Worm (Caenorhabditis elegans) whole organism, L3 larva: ENCODE results near the gene clec-83.

ENCODE experiments used
- aly-2 ChIP-seq: fragments of 150-350 bp; optimal IDR thresholded peaks from 2 replicates; lab custom pipeline; 2014; ENCODE audit warnings: missing biosample characterization, missing genetic modification characterization
- ama-1 ChIP-seq: fragments of 150-350 bp; optimal IDR thresholded peaks from 2 replicates; lab custom pipeline; 2018
- ceh-16 ChIP-seq: sonication (generic microtip); optimal IDR thresholded peaks from 2 replicates; lab custom pipeline; 2017; ENCODE audit warnings: missing biosample characterization, missing genetic modification characterization
- ceh-82 ChIP-seq: fragments of 150-350 bp; optimal IDR thresholded peaks from 2 replicates; lab custom pipeline; 2014; ENCODE audit warnings: missing biosample characterization, missing genetic modification characterization
- ceh-9 ChIP-seq: sonication (generic microtip); optimal IDR thresholded peaks from 2 replicates; lab custom pipeline; 2018; ENCODE audit warnings: missing biosample characterization, missing genetic modification characterization
- daf-12 ChIP-seq: fragments of 150-350 bp; optimal IDR thresholded peaks from 2 replicates; lab custom pipeline; 2014; ENCODE audit warnings: missing biosample characterization, missing genetic modification reagents, missing genetic modification characterization
- egl-5 ChIP-seq: fragments of 150-350 bp; optimal IDR thresholded peaks from 2 replicates; lab custom pipeline; 2017; ENCODE audit warnings: missing biosample characterization, missing genetic modification reagents, missing genetic modification characterization, inconsistent platforms
- elt-1 ChIP-seq: fragments of 150-350 bp; optimal IDR thresholded peaks from 2 replicates; lab custom pipeline; 2014; ENCODE audit warnings: missing biosample characterization, missing genetic modification characterization
- elt-2 ChIP-seq: sonication (generic microtip); optimal IDR thresholded peaks from 2 replicates; lab custom pipeline; 2016; ENCODE audit warnings: missing genetic modification reagents, mild to moderate bottlenecking, missing genetic modification characterization, missing compliant biosample characterization
- fkh-10 ChIP-seq: sonication (generic microtip); optimal IDR thresholded peaks from 2 replicates; lab custom pipeline; 2017; ENCODE audit warnings: missing biosample characterization, missing genetic modification reagents, missing genetic modification characterization
- fos-1 ChIP-seq: fragments of 150-350 bp; optimal IDR thresholded peaks from 2 replicates; lab custom pipeline; 2014; ENCODE audit warnings: missing biosample characterization, missing genetic modification characterization
- hmg-11 ChIP-seq: sonication (generic microtip); optimal IDR thresholded peaks from 2 replicates; lab custom pipeline; 2016; ENCODE audit warnings: missing genetic modification characterization, missing compliant biosample characterization
- jun-1 ChIP-seq: fragments of 150-350 bp; optimal IDR thresholded peaks from 2 replicates; lab custom pipeline; 2014; ENCODE audit warnings: missing biosample characterization, missing genetic modification reagents, missing genetic modification characterization
- lin-15B ChIP-seq: fragments of 150-350 bp; optimal IDR thresholded peaks from 2 replicates; lab custom pipeline; 2014; ENCODE audit warnings: missing biosample characterization, missing genetic modification characterization
- lin-39 ChIP-seq: fragments of 150-350 bp; optimal IDR thresholded peaks from 2 replicates; lab custom pipeline; 2018; ENCODE audit warnings: missing biosample characterization, missing genetic modification reagents, missing genetic modification characterization
- lsy-12 ChIP-seq: sonication (generic microtip); optimal IDR thresholded peaks from 2 replicates; lab custom pipeline; 2016; ENCODE audit warnings: mild to moderate bottlenecking, missing genetic modification characterization, missing compliant biosample characterization
- mdl-1 ChIP-seq: fragments of 150-350 bp; optimal IDR thresholded peaks from 2 replicates; lab custom pipeline; 2014; ENCODE audit warnings: missing biosample characterization, missing genetic modification characterization
- nfya-1 ChIP-seq: sonication (generic microtip); optimal IDR thresholded peaks from 2 replicates; lab custom pipeline; 2017; ENCODE audit warnings: missing genetic modification characterization, mild to moderate bottlenecking, missing compliant biosample characterization, antibody characterized with exemption, moderate library complexity; ENCODE audit not compliant: insufficient read depth
- nhr-11 ChIP-seq: fragments of 150-350 bp; optimal IDR thresholded peaks from 2 replicates; lab custom pipeline; 2014; ENCODE audit warnings: missing biosample characterization, missing genetic modification characterization
- nhr-23 ChIP-seq: fragments of 150-350 bp; optimal IDR thresholded peaks from 2 replicates; lab custom pipeline; 2014; ENCODE audit warnings: missing biosample characterization, missing genetic modification reagents, missing genetic modification characterization
- nhr-25 ChIP-seq: sonication (generic microtip); optimal IDR thresholded peaks from 2 replicates; lab custom pipeline; 2017; ENCODE audit warnings: missing biosample characterization, missing genetic modification characterization
- nhr-28 ChIP-seq: fragments of 150-350 bp; optimal IDR thresholded peaks from 2 replicates; lab custom pipeline; 2014; ENCODE audit warnings: missing biosample characterization, missing genetic modification characterization
- nhr-67 ChIP-seq: fragments of 150-350 bp; optimal IDR thresholded peaks from 2 replicates; lab custom pipeline; 2014; ENCODE audit warnings: missing biosample characterization, missing genetic modification characterization
- nhr-76 ChIP-seq: fragments of 150-350 bp; sonication (generic microtip); optimal IDR thresholded peaks from 5 replicates; lab custom pipeline; 2014; ENCODE audit warnings: missing biosample characterization, missing genetic modification characterization
- nhr-77 ChIP-seq: fragments of 150-350 bp; optimal IDR thresholded peaks from 2 replicates; lab custom pipeline; 2014; ENCODE audit warnings: missing biosample characterization, missing genetic modification characterization
- pha-4 ChIP-seq: fragments of 150-350 bp; optimal IDR thresholded peaks from 2 replicates; lab custom pipeline; 2014; ENCODE audit warnings: missing biosample characterization, missing genetic modification reagents, missing genetic modification characterization
- pqm-1 ChIP-seq: fragments of 150-350 bp; optimal IDR thresholded peaks from 2 replicates; lab custom pipeline; 2017; ENCODE audit warnings: missing biosample characterization, missing genetic modification characterization, inconsistent platforms
- sea-2 ChIP-seq: fragments of 150-350 bp; sonication (generic microtip); optimal IDR thresholded peaks from 4 replicates; lab custom pipeline; 2014; ENCODE audit warnings: missing biosample characterization, missing genetic modification reagents, missing genetic modification characterization
- ztf-4 ChIP-seq: fragments of 150-350 bp; optimal IDR thresholded peaks from 2 replicates; lab custom pipeline; 2014; ENCODE audit warnings: missing biosample characterization, missing genetic modification characterization

clec-83 gene

DNA sequence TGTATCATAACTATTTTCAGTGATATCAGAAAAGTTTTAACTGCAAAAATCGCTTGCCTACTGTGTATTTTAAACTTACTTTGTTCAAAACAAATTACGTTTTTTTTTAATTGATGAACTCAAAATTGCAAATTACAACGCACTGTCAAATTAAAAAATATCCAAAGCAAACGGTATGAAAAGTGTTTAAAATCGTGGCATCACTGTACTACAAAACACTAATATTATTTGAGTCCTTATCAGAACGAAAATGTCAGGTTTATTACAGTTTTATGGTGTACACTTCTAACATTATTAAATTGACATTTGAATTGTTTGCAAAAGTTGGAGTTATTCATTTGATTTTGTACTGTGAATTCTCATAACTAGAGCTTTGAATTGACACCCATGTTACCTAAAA lies at the start of gene clec-83:
Gene clec-83, minus strand, starts transcription at position 213 of the 400 bp plus-strand sequence.
- TF ChIP-seq pqm-1 (tag; lab: Kevin White, UChicago) (peak; percentile 27), nhr-76 (tag; lab: Kevin White, UChicago) (no peak), pha-4 (peak; percentile 28), ceh-16 (no peak), nhr-77 (tag; lab: Kevin White, UChicago) (no peak), elt-2 (tag; lab: Kevin White, UChicago) (peak; percentile 55), ztf-4 (tag; lab: Kevin White, UChicago) (no peak), nhr-25 (tag; lab: Kevin White, UChicago) (no peak)
- TF ChIP-seq, all 47 proteins: peak for 3

DNA sequence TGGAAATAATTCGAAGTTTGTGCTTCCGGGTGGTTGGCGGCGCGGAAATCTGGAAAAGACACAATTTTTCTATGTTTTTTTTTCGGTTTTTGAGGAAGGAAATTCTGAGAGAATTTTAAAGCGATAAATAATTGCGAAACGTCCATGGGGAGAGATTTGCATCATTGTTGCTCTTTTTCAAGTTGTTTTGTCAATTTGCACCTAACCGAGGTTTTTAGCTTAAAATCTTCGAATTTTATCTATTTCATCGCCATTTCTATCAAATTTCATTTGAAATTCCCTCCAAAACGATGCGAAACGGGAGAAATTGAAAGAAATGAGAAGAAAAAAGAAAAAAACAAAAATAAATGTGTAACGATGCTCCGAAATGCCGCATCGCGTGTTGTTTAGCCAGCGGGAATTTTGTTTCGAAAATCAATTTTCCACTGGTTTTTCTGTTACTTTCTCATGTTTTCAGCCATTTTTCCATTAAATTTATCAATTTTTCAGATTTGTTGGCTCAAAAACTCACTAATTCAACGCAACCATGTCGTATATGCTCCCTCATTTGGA lies 49.2 kb upstream of the clec-83 start, which contains the start of the genes nprt-1 and dib-1:
Gene nprt-1, minus strand, starts transcription at position 51 of the 552 bp plus-strand sequence.
Gene dib-1, plus strand, starts transcription at position 482 of the 552 bp plus-strand sequence.
- TF ChIP-seq elt-2 (tag; lab: Kevin White, UChicago), result peak; percentile 2
- peak; percentile 73 for TF ChIP-seq nfya-1
- peak; percentile 25 for TF ChIP-seq lin-39 (tag; lab: Kevin White, UChicago)
- peak; percentile 16 for TF ChIP-seq nhr-25 (tag; lab: Kevin White, UChicago)
- peak; percentile 67 for TF ChIP-seq pha-4
- peak; percentile 74 for TF ChIP-seq lin-15B (tag; lab: Kevin White, UChicago)
- TF ChIP-seq aly-2, result no peak
- TF ChIP-seq hmg-11, result peak; percentile 59
- no peak for TF ChIP-seq lsy-12 (tag; lab: Kevin White, UChicago)
- TF ChIP-seq jun-1, result no peak
- TF ChIP-seq egl-5 (tag; lab: Kevin White, UChicago), result peak; percentile 63
- TF ChIP-seq nhr-23 (tag; lab: Kevin White, UChicago), result peak; percentile 72
- no peak for TF ChIP-seq sea-2 (GFP tag; lab: Kevin White, UChicago)
- peak; percentile 13 for TF ChIP-seq fkh-10 (GFP tag; lab: Kevin White, UChicago)
- TF ChIP-seq, all 47 proteins: peak for 10

DNA sequence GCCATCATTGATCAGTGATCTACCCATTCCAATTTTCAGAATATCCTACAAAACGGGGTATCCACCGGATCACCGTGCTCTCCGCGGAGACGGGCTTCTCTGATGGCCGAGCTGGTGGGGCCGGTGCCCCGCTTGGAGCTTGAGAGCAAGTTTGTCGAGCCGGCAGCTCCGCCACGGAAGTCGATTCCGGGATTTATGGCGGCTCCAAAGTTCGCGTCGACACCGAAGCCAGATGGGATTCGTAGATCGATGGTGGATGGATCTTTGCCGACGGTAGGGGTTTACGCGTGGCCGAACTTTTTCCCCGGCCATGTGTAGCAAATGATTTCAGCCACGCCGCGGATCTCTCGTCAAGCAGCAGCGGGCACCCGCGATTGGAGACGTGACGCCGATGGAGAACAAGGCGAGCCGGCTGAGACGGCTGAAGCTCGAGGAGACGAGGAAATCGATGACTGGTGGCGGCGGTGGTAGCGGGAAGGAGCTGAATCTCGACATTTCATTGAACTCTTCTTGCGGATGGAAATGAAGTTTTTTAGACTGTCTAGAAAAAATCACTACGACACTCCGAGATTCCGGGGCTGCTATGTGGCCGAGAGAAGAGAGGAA lies 47.3 kb upstream of the clec-83 start:
- no peak for TF ChIP-seq lin-39 (tag; lab: Kevin White, UChicago)

DNA sequence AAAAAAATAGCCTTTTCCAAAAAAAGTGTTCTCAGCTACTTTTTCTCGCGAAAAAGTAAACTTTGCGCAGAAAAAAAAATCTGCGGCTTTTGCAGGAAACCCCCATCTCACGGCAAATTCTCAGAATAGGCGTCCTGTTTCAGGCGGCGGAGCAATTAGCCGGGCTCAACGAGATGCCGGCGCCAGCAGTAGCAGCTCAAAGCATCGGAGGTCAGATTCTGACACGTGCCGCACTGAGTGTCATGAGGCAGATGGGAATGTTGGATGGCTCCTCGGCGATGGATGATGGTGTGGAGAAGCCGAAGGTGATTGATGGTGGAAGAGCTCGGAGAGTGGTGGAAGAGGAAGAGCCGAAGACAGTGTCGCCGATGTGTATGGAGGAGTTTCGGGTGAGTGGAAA lies 46.0 kb upstream of the clec-83 start:
- TF ChIP-seq fkh-10 (GFP tag; lab: Kevin White, UChicago) (no peak), nhr-77 (tag; lab: Kevin White, UChicago) (no peak), nhr-23 (tag; lab: Kevin White, UChicago) (no peak), mdl-1 (tag; lab: Kevin White, UChicago) (no peak), nhr-28 (tag; lab: Kevin White, UChicago) (no peak), daf-12 (tag; lab: Kevin White, UChicago) (no peak), jun-1 (no peak), sea-2 (GFP tag; lab: Kevin White, UChicago) (no peak), ceh-82 (tag; lab: Kevin White, UChicago) (no peak), ama-1 (lab: Kevin White, UChicago) (no peak), elt-2 (tag; lab: Kevin White, UChicago) (no peak), fos-1 (tag; lab: Kevin White, UChicago) (no peak), ceh-9 (tag; lab: Kevin White, UChicago) (no peak), nhr-11 (tag; lab: Kevin White, UChicago) (no peak), nhr-67 (tag; lab: Kevin White, UChicago) (no peak), pqm-1 (tag; lab: Kevin White, UChicago) (no peak), ceh-16 (no peak)

DNA sequence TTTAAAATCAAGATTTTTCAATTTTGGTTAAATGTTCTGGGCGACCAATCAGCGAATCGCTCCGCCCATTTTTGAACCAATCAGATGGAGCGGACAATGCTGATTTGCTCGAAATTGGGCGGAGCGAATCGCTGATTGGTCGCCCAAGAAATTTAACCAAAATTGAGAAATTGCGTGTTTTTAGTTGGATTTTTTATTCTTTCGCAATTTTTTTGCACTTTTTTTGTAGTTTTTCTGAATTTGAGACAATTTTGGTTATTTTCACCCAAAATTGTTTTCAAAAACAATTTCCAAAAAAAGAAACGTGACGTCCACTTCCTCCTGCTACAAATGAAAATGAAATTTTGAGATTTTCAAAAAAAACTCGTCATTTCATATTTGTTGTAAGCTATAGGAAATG lies 45.4 kb upstream of the clec-83 start, which contains the start of gene dml-1:
Gene dml-1, plus strand, starts transcription at position 301 of the 400 bp plus-strand sequence.
- TF ChIP-seq ceh-9 (tag; lab: Kevin White, UChicago) (no peak), nfya-1 (peak; percentile 36), mdl-1 (tag; lab: Kevin White, UChicago) (no peak), fkh-10 (GFP tag; lab: Kevin White, UChicago) (no peak), elt-1 (tag; lab: Kevin White, UChicago) (no peak)
- TF ChIP-seq, all 47 proteins: peak for 1

DNA sequence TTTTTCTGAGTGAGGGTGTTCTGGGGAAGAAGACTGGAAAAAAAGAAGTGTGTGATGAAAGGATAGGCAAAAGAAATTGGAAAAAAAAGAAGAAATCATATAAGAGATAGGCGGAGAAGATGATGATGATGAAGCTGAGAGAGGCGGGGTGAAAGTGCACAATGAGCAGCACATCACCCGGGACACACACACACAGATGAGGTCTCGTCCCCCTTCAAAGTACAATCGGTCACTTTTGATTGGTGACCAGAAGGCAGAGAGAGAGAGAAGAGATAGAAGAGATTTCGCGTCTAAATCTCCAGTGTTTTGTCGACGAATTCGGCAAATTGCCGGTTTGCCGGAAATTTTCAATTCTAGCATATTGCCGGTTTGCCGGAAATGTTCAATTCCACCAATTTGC lies 44.0 kb upstream of the clec-83 start:
- TF ChIP-seq nfya-1 (peak; percentile 37), ama-1 (lab: Kevin White, UChicago) (no peak), jun-1 (no peak)
